Worm (Caenorhabditis elegans): ENCODE results near the gene srab-20.

ce11 chrV:3424341-3424740, 4.5 kb upstream of the srab-20 start, which contains the start of gene srab-21:
- no peak for TF ChIP-seq mdl-1 (tag; optimal IDR thresholded peaks at IDR 0.05)
- TF ChIP-seq nhr-237 (tag; optimal IDR thresholded peaks at IDR 0.05) = no peak
